Worm (Caenorhabditis elegans) whole organism, late embryonic: ENCODE data around the gene mdt-27.

Source experiments
- ceh-9 ChIP-seq: sonication (generic microtip); optimal IDR thresholded peaks from 2 replicates; lab custom pipeline; 2016; ENCODE audit warnings: mild to moderate bottlenecking, missing genetic modification characterization, inconsistent platforms, missing compliant biosample characterization
- fkh-10 ChIP-seq: fragments of 150-350 bp; optimal IDR thresholded peaks from 2 replicates; lab custom pipeline; 2014; ENCODE audit warnings: missing biosample characterization, missing genetic modification reagents, missing genetic modification characterization
- hlh-15 ChIP-seq: sonication (generic microtip); optimal IDR thresholded peaks from 2 replicates; lab custom pipeline; 2016; ENCODE audit warnings: missing genetic modification characterization, missing compliant biosample characterization
- nhr-11 ChIP-seq: fragments of 150-350 bp; optimal IDR thresholded peaks from 2 replicates; lab custom pipeline; 2014; ENCODE audit warnings: missing biosample characterization, missing genetic modification characterization
- pros-1 ChIP-seq: fragments of 150-350 bp; optimal IDR thresholded peaks from 2 replicates; lab custom pipeline; 2014; ENCODE audit warnings: missing biosample characterization, missing genetic modification reagents, missing genetic modification characterization

DNA sequence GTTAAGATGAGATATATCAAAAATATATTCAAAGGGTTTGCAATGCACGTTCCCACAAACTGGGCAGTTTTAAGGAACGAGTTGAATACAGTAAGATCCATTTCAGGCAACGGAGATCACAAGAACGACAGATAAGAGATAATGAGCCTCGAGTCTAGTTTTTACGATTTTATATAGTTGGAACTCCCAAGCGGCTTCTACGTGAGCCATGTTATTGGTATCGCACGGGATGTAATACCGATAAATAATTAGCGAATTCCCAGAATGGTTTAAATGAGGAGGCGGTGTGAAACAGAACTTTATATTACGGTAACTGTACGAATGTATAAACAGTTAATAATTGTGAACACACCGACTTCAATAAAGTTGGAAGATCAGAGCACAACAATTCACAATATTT is 14.6 kb downstream of the mdt-27 start, which contains the start of gene str-177:
- TF ChIP-seq pros-1 (tag; lab: Kevin White, UChicago) (no peak), nhr-11 (tag; lab: Kevin White, UChicago) (no peak), hlh-15 (tag; lab: Kevin White, UChicago) (no peak), fkh-10 (no peak), ceh-9 (tag; lab: Kevin White, UChicago) (no peak)
